Worm (Caenorhabditis elegans) whole organism, L4 larva: ENCODE data around the gene haf-2.

Experiments
- F26F4.8 ChIP-seq: fragments of 200-800 bp; sonication (Bioruptor generic); conservative IDR thresholded peaks from 2 replicates; pipeline ENCODE4 v1.3.6; 2022; ENCODE audit warnings: missing genetic modification characterization, missing compliant biosample characterization
- F37D6.2 ChIP-seq: sonication (generic microtip); optimal IDR thresholded peaks from 2 replicates; lab custom pipeline; 2016; ENCODE audit warnings: mild to moderate bottlenecking, missing genetic modification characterization, missing compliant biosample characterization
- F44E2.7 ChIP-seq: fragments of 200-800 bp; sonication (Bioruptor generic); IDR thresholded peaks from 2 replicates; pipeline ENCODE4 v2.1.2; 2022; ENCODE audit warnings: missing genetic modification characterization, missing compliant biosample characterization
- R02D3.7 ChIP-seq: fragments of 150-350 bp; sonication (generic microtip); optimal IDR thresholded peaks from 3 replicates; lab custom pipeline; 2014; ENCODE audit warnings: missing biosample characterization, missing genetic modification characterization
- T20F7.1 ChIP-seq: fragments of 200-800 bp; sonication (Bioruptor generic); optimal IDR thresholded peaks from 2 replicates; lab custom pipeline; 2018; ENCODE audit warnings: mild to moderate bottlenecking, missing genetic modification characterization, missing compliant biosample characterization
- Y48G9A.11 ChIP-seq: fragments of 200-800 bp; sonication (Bioruptor generic); IDR thresholded peaks from 2 replicates; pipeline ENCODE4 v1.3.6; 2022; ENCODE audit warnings: missing genetic modification reagents, missing genetic modification characterization, missing compliant biosample characterization
- Y75B8A.6 ChIP-seq: fragments of 200-800 bp; sonication (Bioruptor generic); IDR thresholded peaks from 2 replicates; pipeline ENCODE4 v1.3.6; 2022; ENCODE audit warnings: missing genetic modification reagents, missing genetic modification characterization, missing compliant biosample characterization
- ZK337.2 ChIP-seq: fragments of 200-800 bp; sonication (Bioruptor generic); IDR thresholded peaks from 2 replicates; pipeline ENCODE4 v1.3.6; 2022; ENCODE audit warnings: missing genetic modification reagents, missing genetic modification characterization, missing compliant biosample characterization
- ZK546.5 ChIP-seq, 2 experiments: sonication (generic microtip); optimal IDR thresholded peaks; 2 replicates each; lab custom pipeline; 2017; ENCODE audit warnings: missing biosample characterization in 2 of 2, missing genetic modification characterization in 2 of 2
- aha-1 ChIP-seq: fragments of 150-350 bp; peaks from one replicate; lab custom pipeline; 2014; ENCODE audit warnings: missing biosample characterization, missing genetic modification characterization
- aly-2 ChIP-seq: sonication (generic microtip); optimal IDR thresholded peaks from 2 replicates; lab custom pipeline; 2018; ENCODE audit warnings: missing biosample characterization, missing genetic modification characterization
- ceh-20 ChIP-seq: fragments of 200-800 bp; sonication (Bioruptor generic); IDR thresholded peaks from 2 replicates; pipeline ENCODE4 v1.3.6; 2022; ENCODE audit warnings: missing genetic modification reagents, missing genetic modification characterization, missing compliant biosample characterization
- ces-1 ChIP-seq: fragments of 150-350 bp; sonication (generic microtip); optimal IDR thresholded peaks from 4 replicates; lab custom pipeline; 2014; ENCODE audit warnings: missing biosample characterization, missing genetic modification reagents, missing genetic modification characterization
- cey-2 ChIP-seq: sonication (generic microtip); optimal IDR thresholded peaks from 3 replicates; lab custom pipeline; 2017; ENCODE audit warnings: missing genetic modification characterization, mild to moderate bottlenecking, missing compliant biosample characterization, antibody characterized with exemption, borderline replicate concordance; ENCODE audit not compliant: insufficient read depth
- daf-12 ChIP-seq: fragments of 150-350 bp; optimal IDR thresholded peaks from 2 replicates; lab custom pipeline; 2014; ENCODE audit warnings: missing biosample characterization, missing genetic modification reagents, missing genetic modification characterization
- daf-16 ChIP-seq, 3 experiments: sonication (generic microtip); optimal IDR thresholded peaks; 2 replicates each; lab custom pipeline; 2016 to 2017; ENCODE audit warnings: missing genetic modification characterization in 3 of 3, missing genetic modification reagents in 3 of 3, mild to moderate bottlenecking in 2 of 3, missing compliant biosample characterization in 2 of 3, missing biosample characterization in 1 of 3, moderate library complexity in 1 of 3
- dmd-6 ChIP-seq: fragments of 200-800 bp; sonication (Bioruptor generic); IDR thresholded peaks from 2 replicates; pipeline ENCODE4 v1.3.6; 2022; ENCODE audit warnings: missing genetic modification reagents, missing genetic modification characterization, missing compliant biosample characterization
- dmd-8 ChIP-seq: fragments of 200-800 bp; sonication (Bioruptor generic); IDR thresholded peaks from 2 replicates; pipeline ENCODE4 v1.3.6; 2022; ENCODE audit warnings: missing genetic modification characterization, missing compliant biosample characterization
- dpl-1 ChIP-seq: fragments of 150-350 bp; optimal IDR thresholded peaks from 2 replicates; lab custom pipeline; 2014; ENCODE audit warnings: missing biosample characterization, missing genetic modification reagents, missing genetic modification characterization
- dve-1 ChIP-seq: sonication (generic microtip); optimal IDR thresholded peaks from 2 replicates; lab custom pipeline; 2017; ENCODE audit warnings: antibody characterized with exemption, mild to moderate bottlenecking, missing genetic modification characterization, missing compliant biosample characterization; ENCODE audit not compliant: insufficient read depth
- egl-43 ChIP-seq: fragments of 200-800 bp; sonication (Bioruptor generic); IDR thresholded peaks from 2 replicates; pipeline ENCODE4 v1.3.6; 2022; ENCODE audit warnings: missing genetic modification reagents, missing genetic modification characterization, missing compliant biosample characterization
- fkh-10 ChIP-seq: fragments of 150-350 bp; optimal IDR thresholded peaks from 2 replicates; lab custom pipeline; 2014; ENCODE audit warnings: missing biosample characterization, missing genetic modification reagents, missing genetic modification characterization
- hif-1 ChIP-seq, 2 experiments: sonication (generic microtip); optimal IDR thresholded peaks; 2 replicates each; lab custom pipeline; 2016 to 2017; ENCODE audit warnings: missing compliant biosample characterization in 2 of 2, missing genetic modification characterization in 2 of 2, missing genetic modification reagents in 2 of 2, missing genotype in 2 of 2, mild to moderate bottlenecking in 1 of 2
- hlh-11 ChIP-seq: fragments of 200-800 bp; sonication (Bioruptor generic); optimal IDR thresholded peaks from 2 replicates; lab custom pipeline; 2018; ENCODE audit warnings: mild to moderate bottlenecking, missing genetic modification characterization, missing compliant biosample characterization
- hlh-30 ChIP-seq: sonication (generic microtip); optimal IDR thresholded peaks from 2 replicates; lab custom pipeline; 2017; ENCODE audit warnings: antibody characterized with exemption, mild to moderate bottlenecking, missing genetic modification characterization, missing compliant biosample characterization; ENCODE audit not compliant: insufficient read depth
- lin-1 ChIP-seq: fragments of 200-800 bp; sonication (Bioruptor generic); IDR thresholded peaks from 2 replicates; pipeline ENCODE4 v1.3.6; 2022; ENCODE audit warnings: missing genetic modification reagents, missing genetic modification characterization, missing compliant biosample characterization
- lin-15B ChIP-seq: fragments of 150-350 bp; sonication (generic microtip); optimal IDR thresholded peaks from 3 replicates; lab custom pipeline; 2014; ENCODE audit warnings: missing biosample characterization, missing genetic modification characterization
- lin-38 ChIP-seq: fragments of 200-800 bp; sonication (Bioruptor generic); IDR thresholded peaks from 2 replicates; pipeline ENCODE4 v1.3.6; 2022; ENCODE audit warnings: missing genetic modification reagents, missing genetic modification characterization, missing compliant biosample characterization
- lsy-2 ChIP-seq, 2 experiments: fragments of 150-350 bp in 1 of 2; sonication (generic microtip) in 1 of 2; optimal IDR thresholded peaks; 2 replicates each; lab custom pipeline; 2014 to 2017; ENCODE audit warnings: missing biosample characterization in 2 of 2, missing genetic modification characterization in 2 of 2
- madf-5 ChIP-seq, 2 experiments: fragments of 200-800 bp; sonication (Bioruptor generic); IDR thresholded peaks; 2 replicates each; pipeline ENCODE4 v1.3.6; 2022; ENCODE audit warnings: missing compliant biosample characterization in 2 of 2, missing genetic modification characterization in 2 of 2
- mdl-1 ChIP-seq, 2 experiments: fragments of 150-350 bp in 1 of 2; sonication (generic microtip) in 1 of 2; optimal IDR thresholded peaks; 2 replicates each; lab custom pipeline; 2014 to 2017; ENCODE audit warnings: missing biosample characterization in 2 of 2, missing genetic modification characterization in 2 of 2
- mdt-29 ChIP-seq: fragments of 200-800 bp; sonication (Bioruptor generic); IDR thresholded peaks from 2 replicates; pipeline ENCODE4 v1.3.6; 2022; ENCODE audit warnings: missing genetic modification reagents, missing genetic modification characterization, missing compliant biosample characterization
- mep-1 ChIP-seq: fragments of 150-350 bp; sonication (generic microtip); optimal IDR thresholded peaks from 3 replicates; lab custom pipeline; 2014; ENCODE audit warnings: missing biosample characterization, missing genetic modification characterization
- mes-2 ChIP-seq: sonication (generic microtip); optimal IDR thresholded peaks from 2 replicates; lab custom pipeline; 2016; ENCODE audit warnings: missing genotype, mild to moderate bottlenecking, missing genetic modification characterization, missing compliant biosample characterization; ENCODE audit not compliant: poor library complexity, severe bottlenecking
- nhr-111 ChIP-seq: fragments of 200-800 bp; sonication (Bioruptor generic); optimal IDR thresholded peaks from 2 replicates; lab custom pipeline; 2018; ENCODE audit warnings: mild to moderate bottlenecking, missing genetic modification characterization, missing compliant biosample characterization
- nhr-28 ChIP-seq: fragments of 150-350 bp; optimal IDR thresholded peaks from 2 replicates; lab custom pipeline; 2014; ENCODE audit warnings: missing biosample characterization, missing genetic modification characterization
- nhr-41 ChIP-seq: fragments of 200-800 bp; sonication (Bioruptor generic); IDR thresholded peaks from 2 replicates; pipeline ENCODE4 v1.3.6; 2022; ENCODE audit warnings: missing genetic modification reagents, missing genetic modification characterization, missing compliant biosample characterization
- nhr-48 ChIP-seq: sonication (generic microtip); optimal IDR thresholded peaks from 2 replicates; lab custom pipeline; 2016; ENCODE audit warnings: mild to moderate bottlenecking, missing genetic modification characterization, missing compliant biosample characterization
- nhr-76 ChIP-seq: fragments of 150-350 bp; optimal IDR thresholded peaks from 2 replicates; lab custom pipeline; 2014; ENCODE audit warnings: missing biosample characterization, missing genetic modification characterization
- pha-4 ChIP-seq, 2 experiments: fragments of 150-350 bp in 1 of 2; fragments of 200-800 bp in 1 of 2; sonication (Bioruptor generic) in 1 of 2; IDR thresholded peaks in 1 of 2; optimal IDR thresholded peaks in 1 of 2; 2 replicates each; pipeline versions ENCODE4 v1.3.6 to Lab custom; 2014 to 2022; ENCODE audit warnings: missing genetic modification characterization in 2 of 2, missing genetic modification reagents in 2 of 2, missing biosample characterization in 1 of 2, missing compliant biosample characterization in 1 of 2
- php-3 ChIP-seq: fragments of 200-800 bp; sonication (Bioruptor generic); IDR thresholded peaks from 2 replicates; pipeline ENCODE4 v1.3.6; 2022; ENCODE audit warnings: missing genetic modification reagents, missing genetic modification characterization, missing compliant biosample characterization
- rbr-2 ChIP-seq: sonication (generic microtip); optimal IDR thresholded peaks from 2 replicates; lab custom pipeline; 2016; ENCODE audit warnings: missing genotype, missing genetic modification characterization, missing compliant biosample characterization
- set-16 ChIP-seq: fragments of 200-800 bp; sonication (Bioruptor generic); IDR thresholded peaks from 2 replicates; pipeline ENCODE4 v1.3.6; 2022; ENCODE audit warnings: missing genetic modification reagents, missing genetic modification characterization, missing compliant biosample characterization
- snpc-4 ChIP-seq: fragments of 150-350 bp; optimal IDR thresholded peaks from 2 replicates; lab custom pipeline; 2014; ENCODE audit warnings: missing biosample characterization, missing genetic modification characterization
- tra-1 ChIP-seq: fragments of 200-800 bp; sonication (Bioruptor generic); IDR thresholded peaks from 2 replicates; pipeline ENCODE4 v1.3.6; 2022; ENCODE audit warnings: missing genetic modification reagents, missing genetic modification characterization, missing compliant biosample characterization
- zfp-2 ChIP-seq: sonication (generic microtip); optimal IDR thresholded peaks from 2 replicates; lab custom pipeline; 2016; ENCODE audit warnings: mild to moderate bottlenecking, missing genetic modification characterization, missing compliant biosample characterization
- zfp-3 ChIP-seq: fragments of 200-800 bp; sonication (Bioruptor generic); conservative IDR thresholded peaks from 2 replicates; pipeline ENCODE4 v1.3.6; 2022; ENCODE audit warnings: missing genetic modification reagents, missing genetic modification characterization, missing compliant biosample characterization
- ztf-11 ChIP-seq: fragments of 150-350 bp; optimal IDR thresholded peaks from 2 replicates; lab custom pipeline; 2014; ENCODE audit warnings: missing biosample characterization, missing genetic modification characterization
- ztf-7 ChIP-seq: fragments of 150-350 bp; optimal IDR thresholded peaks from 2 replicates; lab custom pipeline; 2014; ENCODE audit warnings: missing biosample characterization, missing genetic modification characterization

Gene haf-2

DNA sequence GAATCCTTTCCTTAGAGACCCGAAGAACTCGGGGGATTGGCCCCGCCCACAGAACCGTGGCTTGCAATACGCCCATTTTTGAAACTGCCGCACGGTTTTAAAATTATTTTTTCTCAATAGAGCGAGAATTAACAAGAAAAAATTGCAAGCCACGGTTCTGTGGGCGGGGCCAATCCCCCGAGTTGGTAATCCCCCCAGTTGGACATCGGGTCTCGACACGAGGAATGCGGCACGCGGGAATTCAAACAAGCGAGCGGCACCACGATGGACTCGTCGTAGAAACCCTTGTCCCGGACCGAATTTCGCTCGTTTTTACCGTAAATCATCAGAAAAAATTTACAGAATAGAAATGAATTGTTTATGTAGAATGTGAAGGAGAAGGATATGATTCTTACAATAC is 3.2 kb downstream of the haf-2 start (continued):
- TF ChIP-seq ceh-20 (no peak), Y48G9A.11 (GFP tag; lab: Robert Waterston, UW) (peak; percentile 91), lin-15B (tag; lab: Kevin White, UChicago) (no peak), ces-1 (GFP tag; lab: Kevin White, UChicago) (no peak), cey-2 (tag; lab: Kevin White, UChicago) (no peak), lin-38 (GFP tag; lab: Robert Waterston, UW) (peak; percentile 69), ZK337.2 (no peak), daf-16 (GFP tag; optimal IDR thresholded peaks at IDR 0.05; lab: Kevin White, UChicago) (no peak), daf-16 (tag; optimal IDR thresholded peaks at IDR 0.05; lab: Kevin White, UChicago) (no peak), nhr-111 (GFP tag; lab: Kevin White, UChicago) (no peak), aly-2 (tag; lab: Kevin White, UChicago) (no peak), ZK546.5 (tag; optimal IDR thresholded peaks at IDR 0.05; lab: Kevin White, UChicago) (no peak), F44E2.7 (GFP tag; lab: Robert Waterston, UW) (no peak), F37D6.2 (tag; lab: Kevin White, UChicago) (no peak), dmd-6 (GFP tag; lab: Robert Waterston, UW) (no peak), dmd-8 (GFP tag; lab: Robert Waterston, UW) (0 out of 2 replicates have a peak, but pooled peaks have one; percentile 54), hlh-30 (no peak), fkh-10 (GFP tag; lab: Kevin White, UChicago) (no peak), lsy-2 (tag; optimal IDR thresholded peaks at IDR 0.05; lab: Kevin White, UChicago) (no peak), F26F4.8 (GFP tag; lab: Robert Waterston, UW) (no peak), T20F7.1 (no peak), Y75B8A.6 (GFP tag; lab: Robert Waterston, UW) (no peak), lin-1 (no peak), daf-12 (no peak), egl-43 (GFP tag; lab: Robert Waterston, UW) (peak; percentile 58; the same call in 1 of the 2 replicates), mdt-29 (GFP tag; lab: Robert Waterston, UW) (no peak), set-16 (no peak), hif-1 (tag; optimal IDR thresholded peaks at IDR 0.05; lab: Kevin White, UChicago) (no peak), mes-2 (tag; lab: Kevin White, UChicago) (peak; percentile 15), nhr-76 (tag; lab: Kevin White, UChicago) (no peak), madf-5 (GFP tag; IDR thresholded peaks at IDR 0.05; lab: Robert Waterston, UW) (no peak), mdl-1 (tag; optimal IDR thresholded peaks at IDR 0.05; lab: Kevin White, UChicago) (no peak), zfp-3 (GFP tag; lab: Robert Waterston, UW) (no peak), ztf-7 (tag; lab: Kevin White, UChicago) (no peak), nhr-41 (GFP tag; lab: Robert Waterston, UW) (no peak), php-3 (GFP tag; lab: Robert Waterston, UW) (0 out of 2 replicates have a peak, but pooled peaks have one; percentile 50), tra-1 (no peak), rbr-2 (tag; lab: Kevin White, UChicago) (no peak), zfp-2 (tag; lab: Kevin White, UChicago) (no peak)

ce11 chrII:7352507-7352906 is 3.7 kb downstream of the haf-2 start, which contains the start of gene hsp-4:
TSS of gene hsp-4 (minus strand) at chrII:7352645.
- TF ChIP-seq hlh-11 (tag; lab: Kevin White, UChicago), result peak; percentile 41
- TF ChIP-seq nhr-48, result peak; percentile 31
- TF ChIP-seq snpc-4, result no peak
- TF ChIP-seq daf-16 (GFP tag; optimal IDR thresholded peaks at IDR 0.05; lab: Kevin White, UChicago), result no peak
- TF ChIP-seq daf-16 (tag; optimal IDR thresholded peaks at IDR 0.05; lab: Kevin White, UChicago), result peak; percentile 20
- TF ChIP-seq dpl-1 (GFP tag; lab: Kevin White, UChicago), result no peak
- no peak for TF ChIP-seq ztf-11 (tag; lab: Kevin White, UChicago)
- peak; percentile 25 for TF ChIP-seq mep-1 (tag; lab: Kevin White, UChicago)
- no peak for TF ChIP-seq R02D3.7
- TF ChIP-seq hlh-30, result no peak
- peak; percentile 60 for TF ChIP-seq aha-1 (tag; lab: Kevin White, UChicago)
- TF ChIP-seq nhr-28, result peak; percentile 23
- TF ChIP-seq lsy-2 (tag; optimal IDR thresholded peaks at IDR 0.05; lab: Kevin White, UChicago), result peak in 1 of 2 experiments; percentile 45
- no peak for TF ChIP-seq T20F7.1
- no peak for TF ChIP-seq egl-43 (GFP tag; lab: Robert Waterston, UW)
- TF ChIP-seq pha-4 (GFP tag; IDR thresholded peaks at IDR 0.05; lab: Robert Waterston, UW), result no peak; the same call in 1 of the 2 replicates
- TF ChIP-seq pha-4 (tag; optimal IDR thresholded peaks at IDR 0.05; lab: Kevin White, UChicago), result no peak
- TF ChIP-seq dve-1 (tag; lab: Kevin White, UChicago), result peak; percentile 7
- TF ChIP-seq mdl-1 (tag; optimal IDR thresholded peaks at IDR 0.05; lab: Kevin White, UChicago), result peak in 1 of 2 experiments; percentile 27
